Fruit fly (Drosophila melanogaster) whole organism, embryonic: ENCODE data around the gene alpha-Est9.

Experiments used
- Bdp1 ChIP-seq: fragments of 200-800 bp; sonication (Bioruptor generic); optimal IDR thresholded peaks from 3 replicates; lab custom pipeline; 2016; ENCODE audit warnings: missing biosample characterization, missing genetic modification characterization
- CG10959 ChIP-seq: fragments of 200-800 bp; sonication (Bioruptor generic); IDR thresholded peaks from 2 replicates; pipeline ENCODE4 v1.3.6; 2022; ENCODE audit warnings: missing biosample characterization, missing genetic modification characterization
- CG11560 ChIP-seq: fragments of 200-800 bp; sonication (Bioruptor generic); IDR thresholded peaks from 3 replicates; pipeline ENCODE4 v1.3.6; 2022; ENCODE audit warnings: missing biosample characterization, missing genetic modification characterization
- CG15514 ChIP-seq: fragments of 200-800 bp; sonication (Bioruptor generic); optimal IDR thresholded peaks from 3 replicates; lab custom pipeline; 2017; ENCODE audit warnings: missing biosample characterization, missing genetic modification characterization, mild to moderate bottlenecking, moderate library complexity, missing genetic modification reagents
- CG1602 ChIP-seq: fragments of 200-800 bp; sonication (Bioruptor generic); optimal IDR thresholded peaks from 3 replicates; lab custom pipeline; 2016; ENCODE audit warnings: missing biosample characterization, missing genetic modification characterization
- CG17186 ChIP-seq: fragments of 200-800 bp; sonication (Bioruptor generic); optimal IDR thresholded peaks from 3 replicates; lab custom pipeline; 2017; ENCODE audit warnings: missing biosample characterization, missing genetic modification reagents, missing genetic modification characterization
- CG18262 ChIP-seq: fragments of 200-800 bp; optimal IDR thresholded peaks from 3 replicates; lab custom pipeline; 2019; ENCODE audit warnings: missing biosample characterization, mild to moderate bottlenecking, missing genetic modification characterization, moderate library complexity
- CG1832 ChIP-seq: fragments of 200-800 bp; sonication (Bioruptor generic); optimal IDR thresholded peaks from 2 replicates; lab custom pipeline; 2017; ENCODE audit warnings: missing biosample characterization, mild to moderate bottlenecking, missing genetic modification characterization, inconsistent platforms
- CG2889 ChIP-seq: fragments of 200-800 bp; sonication (Bioruptor generic); IDR thresholded peaks from 3 replicates; pipeline ENCODE4 v1.3.6; 2022; ENCODE audit warnings: missing biosample characterization, missing genetic modification characterization
- CG3995 ChIP-seq: fragments of 200-800 bp; sonication (Bioruptor generic); optimal IDR thresholded peaks from 3 replicates; lab custom pipeline; 2016; ENCODE audit warnings: missing biosample characterization, missing genetic modification characterization
- CG42726 ChIP-seq: fragments of 200-800 bp; sonication (Bioruptor generic); IDR thresholded peaks from 2 replicates; pipeline ENCODE4 v1.3.6; 2022; ENCODE audit warnings: missing biosample characterization, missing genetic modification characterization; ENCODE audit not compliant: partially characterized antibody
- CG4360 ChIP-seq: fragments of 200-800 bp; sonication (Bioruptor generic); IDR thresholded peaks from 2 replicates; pipeline ENCODE4 v1.3.6; 2022; ENCODE audit warnings: missing biosample characterization, missing genetic modification characterization
- CG4854 ChIP-seq: fragments of 200-800 bp; sonication (Bioruptor generic); optimal IDR thresholded peaks from 2 replicates; lab custom pipeline; 2016; ENCODE audit warnings: missing biosample characterization, missing genetic modification characterization, inconsistent platforms
- CG5180 ChIP-seq: fragments of 200-800 bp; sonication (Bioruptor generic); optimal IDR thresholded peaks from 3 replicates; lab custom pipeline; 2017; ENCODE audit warnings: missing biosample characterization, missing genetic modification characterization, mild to moderate bottlenecking, moderate library complexity, missing genetic modification reagents
- CG7745 ChIP-seq: fragments of 200-800 bp; sonication (Bioruptor generic); optimal IDR thresholded peaks from 2 replicates; lab custom pipeline; 2018; ENCODE audit warnings: missing biosample characterization, mild to moderate bottlenecking, missing genetic modification characterization, moderate library complexity
- CrebB ChIP-seq: fragments of 200-800 bp; sonication (Bioruptor generic); optimal IDR thresholded peaks from 3 replicates; lab custom pipeline; 2018; ENCODE audit warnings: missing biosample characterization, mild to moderate bottlenecking, missing genetic modification characterization
- D19A ChIP-seq: fragments of 200-800 bp; optimal IDR thresholded peaks from 3 replicates; lab custom pipeline; 2019; ENCODE audit warnings: missing biosample characterization, mild to moderate bottlenecking, missing genetic modification characterization, moderate library complexity
- Deaf1 ChIP-seq: fragments of 200-800 bp; optimal IDR thresholded peaks from 3 replicates; lab custom pipeline; 2019; ENCODE audit warnings: missing biosample characterization, mild to moderate bottlenecking, missing genetic modification characterization, moderate library complexity
- Dip2 ChIP-seq: fragments of 200-800 bp; sonication (Bioruptor generic); IDR thresholded peaks from 2 replicates; pipeline ENCODE4 v1.3.6; 2022; ENCODE audit warnings: missing biosample characterization, missing genetic modification characterization
- Doc2 ChIP-seq: fragments of 200-800 bp; sonication (Bioruptor generic); IDR thresholded peaks from 2 replicates; pipeline ENCODE4 v1.3.6; 2022; ENCODE audit warnings: missing biosample characterization, missing genetic modification characterization
- Ets65A ChIP-seq: fragments of 200-800 bp; sonication (Bioruptor generic); peaks from one replicate; lab custom pipeline; 2016; ENCODE audit warnings: missing biosample characterization, missing genetic modification characterization
- Ets97D ChIP-seq: fragments of 200-800 bp; sonication (Bioruptor generic); optimal IDR thresholded peaks from 3 replicates; lab custom pipeline; 2016; ENCODE audit warnings: missing biosample characterization, missing genetic modification characterization
- H15 ChIP-seq: fragments of 200-800 bp; sonication (Bioruptor generic); IDR thresholded peaks from 3 replicates; pipeline ENCODE4 v1.3.6; 2022; ENCODE audit warnings: missing biosample characterization, missing genetic modification characterization
- HLH4C ChIP-seq: fragments of 200-800 bp; sonication (Bioruptor generic); IDR thresholded peaks from 3 replicates; pipeline ENCODE4 v1.3.6; 2022; ENCODE audit warnings: missing biosample characterization, missing genetic modification characterization; ENCODE audit not compliant: partially characterized antibody
- Hand ChIP-seq: fragments of 200-800 bp; sonication (Bioruptor generic); optimal IDR thresholded peaks from 2 replicates; lab custom pipeline; 2017; ENCODE audit warnings: mild to moderate bottlenecking, missing biosample characterization, missing genetic modification reagents, missing genetic modification characterization
- MBD-R2 ChIP-seq: fragments of 200-800 bp; sonication (Bioruptor generic); IDR thresholded peaks from 2 replicates; pipeline ENCODE4 v1.3.6; 2022; ENCODE audit warnings: missing biosample characterization, missing genetic modification characterization
- Mes4 ChIP-seq: fragments of 200-800 bp; sonication (Bioruptor generic); optimal IDR thresholded peaks from 2 replicates; lab custom pipeline; 2016; ENCODE audit warnings: missing biosample characterization, missing genetic modification characterization
- Neu2 ChIP-seq: fragments of 200-800 bp; sonication (Bioruptor generic); optimal IDR thresholded peaks from 3 replicates; lab custom pipeline; 2016; ENCODE audit warnings: missing biosample characterization, missing genetic modification characterization, borderline replicate concordance
- Opbp ChIP-seq: fragments of 200-800 bp; sonication (Bioruptor generic); IDR thresholded peaks from 3 replicates; pipeline ENCODE4 v1.3.6; 2022; ENCODE audit warnings: missing biosample characterization, missing genetic modification characterization; ENCODE audit not compliant: partially characterized antibody
- PHDP ChIP-seq: fragments of 200-800 bp; sonication (Bioruptor generic); optimal IDR thresholded peaks from 3 replicates; lab custom pipeline; 2018; ENCODE audit warnings: missing biosample characterization, mild to moderate bottlenecking, missing genetic modification characterization, moderate library complexity
- Pdp1 ChIP-seq, 2 experiments: fragments of 200-800 bp; sonication (Bioruptor generic); optimal IDR thresholded peaks; 3 replicates each; lab custom pipeline; 2016; ENCODE audit warnings: missing biosample characterization in 2 of 2, missing genetic modification characterization in 2 of 2, mild to moderate bottlenecking in 1 of 2, moderate library complexity in 1 of 2
- Ptx1 ChIP-seq: fragments of 200-800 bp; sonication (Bioruptor generic); IDR thresholded peaks from 2 replicates; pipeline ENCODE4 v1.3.6; 2022; ENCODE audit warnings: missing biosample characterization, missing genetic modification characterization
- Ravus ChIP-seq: fragments of 200-800 bp; sonication (Bioruptor generic); IDR thresholded peaks from 2 replicates; pipeline ENCODE4 v1.3.6; 2022; ENCODE audit warnings: missing biosample characterization, missing genetic modification characterization
- Sin3A ChIP-seq: fragments of >200 bp; optimal IDR thresholded peaks from 2 replicates; lab custom pipeline; 2018
- Spps ChIP-seq: fragments of 200-800 bp; sonication (Bioruptor generic); optimal IDR thresholded peaks from 2 replicates; lab custom pipeline; 2018; ENCODE audit warnings: missing biosample characterization, mild to moderate bottlenecking, missing genetic modification characterization
- Usf ChIP-seq: fragments of 200-800 bp; sonication (Bioruptor generic); optimal IDR thresholded peaks from 2 replicates; lab custom pipeline; 2017; ENCODE audit warnings: missing genotype, missing biosample characterization, missing genetic modification characterization
- br ChIP-seq: fragments of >200 bp; optimal IDR thresholded peaks from 2 replicates; lab custom pipeline; 2017
- btn ChIP-seq: fragments of 200-800 bp; sonication (Bioruptor generic); optimal IDR thresholded peaks from 2 replicates; lab custom pipeline; 2016; ENCODE audit warnings: missing biosample characterization, missing genetic modification characterization
- corto ChIP-seq: fragments of 200-800 bp; sonication (Bioruptor generic); optimal IDR thresholded peaks from 2 replicates; lab custom pipeline; 2016; ENCODE audit warnings: missing biosample characterization, mild to moderate bottlenecking, missing genetic modification characterization, moderate library complexity
- crp ChIP-seq, 2 experiments: fragments of 200-800 bp; sonication (Bioruptor generic); optimal IDR thresholded peaks; 2 replicates in 1 of 2; 3 replicates in 1 of 2; lab custom pipeline; 2017; ENCODE audit warnings: missing biosample characterization in 2 of 2, missing genetic modification characterization in 2 of 2, mild to moderate bottlenecking in 1 of 2, moderate library complexity in 1 of 2
- cwo ChIP-seq: fragments of 200-800 bp; sonication (Bioruptor generic); optimal IDR thresholded peaks from 3 replicates; lab custom pipeline; 2017; ENCODE audit warnings: missing biosample characterization, missing genetic modification characterization, mild to moderate bottlenecking, moderate library complexity, missing genetic modification reagents
- dm ChIP-seq: fragments of 200-800 bp; sonication (Bioruptor generic); optimal IDR thresholded peaks from 3 replicates; lab custom pipeline; 2016; ENCODE audit warnings: missing biosample characterization, missing genetic modification characterization
- emc ChIP-seq: fragments of 200-800 bp; sonication (Bioruptor generic); optimal IDR thresholded peaks from 2 replicates; lab custom pipeline; 2016; ENCODE audit warnings: missing biosample characterization, missing genetic modification characterization
- kah ChIP-seq: fragments of 200-800 bp; sonication (Bioruptor generic); optimal IDR thresholded peaks from 2 replicates; lab custom pipeline; 2018; ENCODE audit warnings: missing biosample characterization, mild to moderate bottlenecking, missing genetic modification characterization
- klu ChIP-seq: fragments of 200-800 bp; sonication (Bioruptor generic); IDR thresholded peaks from 2 replicates; pipeline ENCODE4 v1.3.6; 2022; ENCODE audit warnings: missing biosample characterization, missing genetic modification characterization
- slp2 ChIP-seq: fragments of 200-800 bp; sonication (Bioruptor generic); optimal IDR thresholded peaks from 2 replicates; lab custom pipeline; 2016; ENCODE audit warnings: missing biosample characterization, missing genetic modification characterization
- tap ChIP-seq: fragments of 200-800 bp; optimal IDR thresholded peaks from 3 replicates; lab custom pipeline; 2019; ENCODE audit warnings: missing biosample characterization, mild to moderate bottlenecking, missing genetic modification characterization, moderate library complexity
- toy ChIP-seq: fragments of 200-800 bp; sonication (Bioruptor generic); IDR thresholded peaks from 2 replicates; pipeline ENCODE4 v1.3.6; 2022; ENCODE audit warnings: missing biosample characterization, missing genetic modification characterization
- twi ChIP-seq: fragments of 200-800 bp; optimal IDR thresholded peaks from 2 replicates; lab custom pipeline; 2019; ENCODE audit warnings: missing biosample characterization, mild to moderate bottlenecking, missing genetic modification characterization, moderate library complexity
- vvl ChIP-seq: fragments of 200-800 bp; sonication (Bioruptor generic); IDR thresholded peaks from 2 replicates; pipeline ENCODE4 v1.3.6; 2022; ENCODE audit warnings: missing biosample characterization, missing genetic modification characterization
- wdn ChIP-seq: fragments of 200-800 bp; sonication (Bioruptor generic); IDR thresholded peaks from 2 replicates; pipeline ENCODE4 v1.3.6; 2022; ENCODE audit warnings: missing biosample characterization, missing genetic modification characterization
- wor ChIP-seq: fragments of 200-800 bp; sonication (Bioruptor generic); IDR thresholded peaks from 2 replicates; pipeline ENCODE4 v1.3.6; 2022; ENCODE audit warnings: missing biosample characterization, missing genetic modification characterization

Gene alpha-Est9

dm6 chr3R:7473767-7474254 lies 31.1 kb downstream of the alpha-Est9 start, which contains the start of gene CG1142 (continued):
- peak; percentile 93 for TF ChIP-seq CG15514 (GFP tag; lab: Kevin White, UChicago)
- TF ChIP-seq corto (GFP tag; lab: Kevin White, UChicago) = peak; percentile 58
- TF ChIP-seq Ets65A (GFP tag; lab: Kevin White, UChicago) = peak; percentile 98
- peak; percentile 98 for TF ChIP-seq twi (tag; lab: Kevin White, UChicago)
- TF ChIP-seq Ets97D = peak; percentile 89
- TF ChIP-seq CG10959 (GFP tag; lab: Robert Waterston, UW) = peak; percentile 98
- peak; percentile 95 for TF ChIP-seq cwo (GFP tag; lab: Kevin White, UChicago)
- TF ChIP-seq toy = peak; percentile 96
- TF ChIP-seq Ravus (GFP tag; lab: Robert Waterston, UW) = peak; percentile 95
- TF ChIP-seq Dip2 (GFP tag; lab: Robert Waterston, UW) = peak; percentile 67; the same call in 1 of the 2 replicates
- no peak for TF ChIP-seq Opbp (GFP tag; lab: Robert Waterston, UW)
- peak; percentile 97 for TF ChIP-seq D19A (tag; lab: Kevin White, UChicago)
- peak; percentile 99 for TF ChIP-seq tap (tag; lab: Kevin White, UChicago)
- peak; percentile 94 for TF ChIP-seq btn (GFP tag; lab: Kevin White, UChicago)
- peak; percentile 84 for TF ChIP-seq Deaf1 (tag; lab: Kevin White, UChicago)
- peak; percentile 98 for TF ChIP-seq wdn (GFP tag; lab: Robert Waterston, UW)
- peak; percentile 96 for TF ChIP-seq wor (GFP tag; lab: Robert Waterston, UW)
- TF ChIP-seq CG2889 (GFP tag; lab: Robert Waterston, UW) = peak; percentile 98
- TF ChIP-seq Pdp1 (GFP tag; optimal IDR thresholded peaks at IDR 0.05; lab: Kevin White, UChicago) = peak; percentile 97
- peak; percentile 83 for TF ChIP-seq CG3995 (GFP tag; lab: Kevin White, UChicago)
- TF ChIP-seq Doc2 = peak; percentile 76
- TF ChIP-seq CG17186 (GFP tag; lab: Kevin White, UChicago) = peak; percentile 88
- TF ChIP-seq Spps (tag; lab: Kevin White, UChicago) = peak; percentile 99
- peak; percentile 91 for TF ChIP-seq CG5180 (GFP tag; lab: Kevin White, UChicago)
- TF ChIP-seq CG11560 = peak; percentile 87
- TF ChIP-seq H15 = peak; percentile 98
- peak; percentile 89 for TF ChIP-seq Neu2 (GFP tag; lab: Kevin White, UChicago)
- TF ChIP-seq Mes4 (GFP tag; lab: Kevin White, UChicago) = peak; percentile 97
- TF ChIP-seq CG1602 (GFP tag; lab: Kevin White, UChicago) = peak; percentile 98
- TF ChIP-seq kah (GFP tag; lab: Kevin White, UChicago) = peak; percentile 95
- TF ChIP-seq Ptx1 (GFP tag; lab: Robert Waterston, UW) = peak; percentile 97
- peak; percentile 95 for TF ChIP-seq klu (GFP tag; lab: Robert Waterston, UW)
- TF ChIP-seq Hand (GFP tag; lab: Kevin White, UChicago) = peak; percentile 95
- TF ChIP-seq dm (GFP tag; lab: Kevin White, UChicago) = peak; percentile 94

- TF ChIP-seq CG42726 (GFP tag; lab: Robert Waterston, UW) (peak; percentile 61; the same call in 1 of the 2 replicates), slp2 (GFP tag; lab: Kevin White, UChicago) (no peak), PHDP (tag; lab: Kevin White, UChicago) (no peak), CG7745 (tag; lab: Kevin White, UChicago) (no peak), CG4854 (no peak), CG18262 (tag; lab: Kevin White, UChicago) (no peak), vvl (no peak), br (no peak), CrebB (no peak), crp (GFP tag; optimal IDR thresholded peaks at IDR 0.05; lab: Kevin White, UChicago) (no peak), HLH4C (GFP tag; lab: Robert Waterston, UW) (peak; percentile 63; the same call in 2 of the 3 replicates), Sin3A (lab: Kevin White, UChicago) (no peak), Usf (GFP tag; lab: Kevin White, UChicago) (no peak), CG1832 (GFP tag; lab: Kevin White, UChicago) (no peak), emc (no peak), Bdp1 (GFP tag; lab: Kevin White, UChicago) (peak; percentile 96), H15 (no peak), CG4360 (GFP tag; lab: Robert Waterston, UW) (no peak), MBD-R2 (GFP tag; lab: Robert Waterston, UW) (no peak)
These were observed 33.0 kb downstream of the alpha-Est9 start for dm6 chr3R:7471894-7472293.
